Fruit fly (Drosophila melanogaster) whole organism, pupa: ENCODE data around the gene CG2991.

ENCODE experiments used
- CG10348 ChIP-seq: fragments of 200-800 bp; sonication (Bioruptor generic); IDR thresholded peaks from 2 replicates; pipeline ENCODE4 v1.3.6; 2022; ENCODE audit warnings: missing biosample characterization, missing genetic modification characterization
- D1 ChIP-seq: fragments of 200-800 bp; sonication (Bioruptor generic); optimal IDR thresholded peaks from 2 replicates; lab custom pipeline; 2018; ENCODE audit warnings: missing biosample characterization, mild to moderate bottlenecking, missing genetic modification characterization, moderate library complexity

DNA sequence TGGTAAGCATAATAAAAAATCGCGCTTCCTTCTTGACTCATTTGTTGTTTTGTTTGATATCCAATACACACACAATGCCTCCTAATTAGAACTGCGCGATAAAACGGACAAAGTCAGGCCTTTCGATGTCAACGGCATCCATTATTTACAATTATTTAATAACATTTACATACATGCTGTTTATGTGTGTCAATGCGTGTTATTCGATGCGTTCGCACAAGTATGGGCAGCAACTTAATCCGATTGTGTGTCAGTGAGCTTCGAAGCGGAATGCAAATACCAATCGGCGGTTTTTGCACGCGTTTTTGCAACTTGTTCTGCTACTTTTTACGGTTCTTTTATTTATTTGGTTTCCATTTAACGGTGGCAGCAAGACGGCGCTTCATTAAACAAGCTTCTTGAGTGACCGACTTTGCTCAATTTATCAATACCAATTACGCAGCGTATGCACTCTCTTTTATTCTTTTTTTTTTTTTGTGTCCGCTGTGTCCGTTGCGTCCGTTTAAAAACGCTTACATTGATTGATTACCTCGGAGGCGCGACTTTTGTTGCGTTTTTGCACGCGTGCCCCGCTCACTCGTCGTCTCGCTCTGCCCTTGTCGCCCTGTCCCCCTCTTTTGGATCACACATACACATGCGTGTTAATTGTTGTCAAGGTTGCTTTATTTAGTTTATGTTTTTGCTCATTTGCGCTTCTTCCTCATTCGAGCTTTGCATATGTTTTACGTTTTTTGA, 47.5 kb downstream of the CG2991 start:
- TF ChIP-seq CG10348 (GFP tag; lab: Robert Waterston, UW) (no peak), D1 (tag; lab: Kevin White, UChicago) (no peak)
